Fruit fly (Drosophila melanogaster) whole organism, larva: ENCODE data around the gene CG44000.
A peak's percentile ranks its signal among the peaks of the same experiment; 100 is the strongest.

Experiments
- noc ChIP-seq: fragments of 200-800 bp; sonication (Bioruptor generic); optimal IDR thresholded peaks from 3 replicates; lab custom pipeline; 2019; ENCODE audit warnings: missing biosample characterization, mild to moderate bottlenecking, missing genetic modification characterization, moderate library complexity

Gene CG44000

dm6 chr2L:5030535-5030934 is 12.5 kb upstream of the CG44000 start:
- no peak for TF ChIP-seq noc (tag; lab: Kevin White, UChicago)

dm6 chr2L:5031399-5031798 is 11.7 kb upstream of the CG44000 start:
- TF ChIP-seq noc (tag; lab: Kevin White, UChicago): no peak

- TF ChIP-seq noc (tag; lab: Kevin White, UChicago): no peak
Measured at dm6 chr2L:5031886-5032285, 11.2 kb upstream of the CG44000 start.

- no peak for TF ChIP-seq noc (tag; lab: Kevin White, UChicago)
Measured at dm6 chr2L:5036120-5036519, 7.0 kb upstream of the CG44000 start.

- TF ChIP-seq noc (tag; lab: Kevin White, UChicago): no peak
Measured at dm6 chr2L:5037402-5037860, 5.6 kb upstream of the CG44000 start, which contains the start of the genes CG14042 and SP555. Gene CG14042, plus strand, starts transcription at chr2L:5037709. Gene SP555, plus strand, starts transcription at chr2L:5037709.

dm6 chr2L:5042076-5042475 is 994 bp upstream of the CG44000 start:
- TF ChIP-seq noc (tag; lab: Kevin White, UChicago): peak; percentile 61

- peak; percentile 37 for TF ChIP-seq noc (tag; lab: Kevin White, UChicago)
Measured at dm6 chr2L:5043495-5044146, 551 bp downstream of the CG44000 start.

dm6 chr2L:5044361-5044891 is 1.4 kb downstream of the CG44000 start, which contains the start of gene CG31650:
Gene CG31650, minus strand, starts transcription at chr2L:5044712.
- TF ChIP-seq noc (tag; lab: Kevin White, UChicago): peak; percentile 8

dm6 chr2L:5044892-5045619 is 2.0 kb downstream of the CG44000 start:
- TF ChIP-seq noc (tag; lab: Kevin White, UChicago): no peak

dm6 chr2L:5046261-5046660 is 3.2 kb downstream of the CG44000 start:
- TF ChIP-seq noc (tag; lab: Kevin White, UChicago): no peak

dm6 chr2L:5049974-5050373 is 6.9 kb downstream of the CG44000 start:
- no peak for TF ChIP-seq noc (tag; lab: Kevin White, UChicago)

- TF ChIP-seq noc (tag; lab: Kevin White, UChicago): no peak
Measured at dm6 chr2L:5050825-5051224, 7.8 kb downstream of the CG44000 start, which contains the start of gene CG9121. Gene CG9121, minus strand, starts transcription at chr2L:5051062.

dm6 chr2L:5052367-5052914 is 9.4 kb downstream of the CG44000 start, which contains the start of gene senju:
Gene senju, plus strand, starts transcription at chr2L:5052843.
- peak; percentile 85 for TF ChIP-seq noc (tag; lab: Kevin White, UChicago)

dm6 chr2L:5052994-5053393 is 9.9 kb downstream of the CG44000 start, which contains the start of gene eIF3h:
Gene eIF3h, minus strand, starts transcription at chr2L:5053094.
- no peak for TF ChIP-seq noc (tag; lab: Kevin White, UChicago)

- no peak for TF ChIP-seq noc (tag; lab: Kevin White, UChicago)
Measured at dm6 chr2L:5054953-5055352, 11.9 kb downstream of the CG44000 start, which contains the start of the genes CG14036 and His3.3A. Gene CG14036, minus strand, starts transcription at chr2L:5055016. Gene His3.3A, plus strand, starts transcription at chr2L:5055058.

dm6 chr2L:5055528-5055927 is 12.5 kb downstream of the CG44000 start:
- TF ChIP-seq noc (tag; lab: Kevin White, UChicago): no peak
